Worm (Caenorhabditis elegans) whole organism, L3 larva: ENCODE measurements around the gene fbxa-185.

ENCODE experiments used
- nhr-11 ChIP-seq: fragments of 150-350 bp; optimal IDR thresholded peaks from 2 replicates; lab custom pipeline; 2014; ENCODE audit warnings: missing biosample characterization, missing genetic modification characterization

Gene fbxa-185

DNA sequence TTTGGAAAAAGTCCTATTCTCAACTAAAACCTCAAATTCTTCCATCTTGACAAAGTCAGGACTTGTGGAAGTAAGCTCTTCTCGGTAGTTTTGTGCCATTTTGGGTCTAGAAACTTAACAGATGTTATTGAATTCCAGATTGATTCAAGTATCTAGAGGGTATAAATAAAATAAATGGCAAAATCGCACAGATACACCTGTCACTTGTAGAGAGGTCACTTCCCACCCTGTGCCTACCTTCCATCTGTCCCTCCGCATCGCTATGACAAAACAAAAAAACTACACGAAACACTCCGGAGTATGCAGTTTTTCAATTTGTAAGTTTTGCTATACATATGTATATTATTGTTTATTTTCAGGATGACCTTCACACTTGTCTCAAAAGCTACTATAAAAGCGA is 48.5 kb downstream of the fbxa-185 start, which contains the start of gene Y20C6A.4:
Gene Y20C6A.4, plus strand, starts transcription at position 301 of the 400 bp plus-strand sequence.
- no peak for TF ChIP-seq nhr-11 (tag; lab: Kevin White, UChicago)
- TF ChIP-seq, all 47 proteins: peak for 0
